Worm (Caenorhabditis elegans): Measurements from ENCODE around the gene srh-118.

The srh-118 gene

DNA sequence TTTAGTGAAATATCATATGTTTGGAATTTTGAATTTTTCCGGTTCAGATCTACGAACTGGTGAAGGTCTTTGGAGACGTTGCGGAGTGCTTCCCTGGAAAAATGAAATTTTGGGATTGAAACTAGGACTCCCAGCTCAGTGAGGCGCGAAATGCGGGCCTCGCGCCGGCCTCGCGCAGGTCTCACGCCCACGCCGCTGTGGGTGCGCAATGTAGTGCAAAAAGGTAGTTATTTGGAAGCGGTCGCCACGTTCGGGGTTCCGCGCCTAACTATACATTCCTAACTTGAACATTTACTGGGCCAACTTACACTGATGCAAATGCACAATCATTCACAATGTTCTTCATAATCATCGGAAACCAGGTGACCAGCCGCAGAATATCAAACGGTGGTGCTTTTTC is 4.1 kb upstream of the srh-118 start:
- TF ChIP-seq pes-1 (GFP tag; IDR thresholded peaks at IDR 0.05) = no peak
- TF ChIP-seq F13C5.2 (tag; optimal IDR thresholded peaks at IDR 0.05) = no peak
- no peak for TF ChIP-seq tra-4 (tag; optimal IDR thresholded peaks at IDR 0.05)
- TF ChIP-seq tbx-11 (GFP tag; IDR thresholded peaks at IDR 0.05) = no peak
- no peak for TF ChIP-seq hmg-4 (GFP tag; optimal IDR thresholded peaks at IDR 0.05)
- no peak for TF ChIP-seq hnd-1 (tag; optimal IDR thresholded peaks at IDR 0.05)
- no peak for TF ChIP-seq sea-1 (GFP tag; conservative IDR thresholded peaks at IDR 0.05)
- TF ChIP-seq ets-7 (tag; optimal IDR thresholded peaks at IDR 0.05) = no peak
- TF ChIP-seq tbx-37 (GFP tag; conservative IDR thresholded peaks at IDR 0.05) = no peak
- no peak for TF ChIP-seq scrt-1 (GFP tag; IDR thresholded peaks at IDR 0.05)
- no peak for TF ChIP-seq aly-1 (tag; optimal IDR thresholded peaks at IDR 0.05)
- no peak for TF ChIP-seq flt-1 (GFP tag; IDR thresholded peaks at IDR 0.05)
- no peak for TF ChIP-seq ceh-36 (tag; optimal IDR thresholded peaks at IDR 0.05)
- TF ChIP-seq B0310.2 (tag; optimal IDR thresholded peaks at IDR 0.05) = no peak
- TF ChIP-seq ama-1 (optimal IDR thresholded peaks at IDR 0.05) = no peak
- TF ChIP-seq hmbx-1 (tag; optimal IDR thresholded peaks at IDR 0.05) = no peak
- no peak for TF ChIP-seq ceh-13 (GFP tag; optimal IDR thresholded peaks at IDR 0.05)

DNA sequence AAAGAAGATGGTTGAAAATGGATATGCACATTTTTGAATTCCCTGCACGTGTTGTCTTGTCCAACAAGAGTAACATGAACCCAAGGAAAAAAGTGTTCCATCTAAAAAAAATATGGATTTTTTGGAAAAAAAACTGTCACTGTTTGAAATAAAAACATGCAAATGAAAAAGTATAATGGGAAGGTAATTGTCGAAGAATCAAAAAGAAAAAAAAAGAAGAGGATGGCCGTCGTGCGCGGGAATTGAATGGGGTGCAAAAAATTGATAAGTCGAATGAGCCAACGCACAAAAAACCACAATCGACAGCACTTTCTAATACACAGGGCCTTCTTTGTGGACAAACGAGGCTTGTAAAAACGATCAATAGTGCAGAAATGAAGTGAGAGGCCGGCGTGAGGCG is 2.2 kb downstream of the srh-118 start, which contains the start of gene fbxa-102:
TSS of gene fbxa-102 (minus strand) at position 101 of the 400 bp plus-strand sequence.
- TF ChIP-seq ama-1 (optimal IDR thresholded peaks at IDR 0.05) (no peak), hnd-1 (tag; optimal IDR thresholded peaks at IDR 0.05) (no peak), hmg-4 (GFP tag; optimal IDR thresholded peaks at IDR 0.05) (no peak), F13C5.2 (tag; optimal IDR thresholded peaks at IDR 0.05) (no peak), pes-1 (GFP tag; IDR thresholded peaks at IDR 0.05) (no peak)

DNA sequence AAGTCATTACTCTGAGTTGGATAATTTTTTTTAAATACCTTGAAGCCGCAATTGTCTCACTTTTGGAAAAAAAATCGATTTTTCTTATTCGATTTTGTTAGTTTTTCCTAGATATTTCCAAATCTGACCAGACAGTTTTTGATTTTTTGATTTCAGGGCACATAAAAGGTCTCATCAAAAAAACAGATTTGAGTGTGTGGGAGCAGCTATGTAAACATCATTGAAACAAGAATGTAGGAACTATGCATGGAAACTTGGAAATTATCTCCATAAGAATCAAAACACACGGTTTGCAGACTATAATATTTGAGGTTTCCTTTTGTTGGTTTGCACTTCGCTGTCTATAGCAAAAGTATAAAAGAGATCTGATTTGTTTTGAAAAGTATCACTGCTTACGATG is 9.9 kb downstream of the srh-118 start, which contains the start of gene scl-24:
TSS of gene scl-24 (plus strand) at position 301 of the 400 bp plus-strand sequence.
- no peak for TF ChIP-seq ceh-36 (tag; optimal IDR thresholded peaks at IDR 0.05)
- no peak for TF ChIP-seq tbx-37 (GFP tag; conservative IDR thresholded peaks at IDR 0.05)
- no peak for TF ChIP-seq ama-1 (optimal IDR thresholded peaks at IDR 0.05)
- no peak for TF ChIP-seq sea-1 (GFP tag; conservative IDR thresholded peaks at IDR 0.05)
- TF ChIP-seq flt-1 (GFP tag; IDR thresholded peaks at IDR 0.05) = no peak
- TF ChIP-seq F13C5.2 (tag; optimal IDR thresholded peaks at IDR 0.05) = no peak
- TF ChIP-seq tra-4 (tag; optimal IDR thresholded peaks at IDR 0.05) = no peak
- TF ChIP-seq scrt-1 (GFP tag; IDR thresholded peaks at IDR 0.05) = no peak
- no peak for TF ChIP-seq hmbx-1 (tag; optimal IDR thresholded peaks at IDR 0.05)

DNA sequence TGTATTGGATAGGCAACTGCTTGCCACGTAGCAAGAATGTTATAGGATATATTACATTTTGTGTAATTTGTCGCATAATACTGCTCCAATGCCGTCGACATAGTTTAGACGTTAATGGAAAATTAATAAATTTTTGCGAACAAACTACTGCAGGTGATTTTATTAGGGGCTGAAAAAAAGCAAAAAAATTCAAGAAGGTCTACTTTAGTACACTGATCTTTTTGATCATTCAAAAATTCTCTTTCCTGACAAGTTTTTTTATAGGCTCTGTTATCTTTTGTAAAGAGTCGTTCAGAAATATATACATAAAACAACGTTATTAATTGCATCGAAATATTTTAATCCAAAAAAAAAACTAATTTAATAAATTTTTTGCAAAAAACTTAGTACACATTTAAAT is 10.9 kb downstream of the srh-118 start, which contains the start of gene srh-111:
TSS of gene srh-111 (minus strand) at position 101 of the 400 bp plus-strand sequence.
- no peak for TF ChIP-seq F13C5.2 (tag; optimal IDR thresholded peaks at IDR 0.05)
- TF ChIP-seq pes-1 (GFP tag; IDR thresholded peaks at IDR 0.05) = no peak
- TF ChIP-seq ceh-13 (GFP tag; optimal IDR thresholded peaks at IDR 0.05) = no peak
- no peak for TF ChIP-seq ama-1 (optimal IDR thresholded peaks at IDR 0.05)
- no peak for TF ChIP-seq hnd-1 (tag; optimal IDR thresholded peaks at IDR 0.05)
- no peak for TF ChIP-seq tbx-37 (GFP tag; conservative IDR thresholded peaks at IDR 0.05)
- no peak for TF ChIP-seq scrt-1 (GFP tag; IDR thresholded peaks at IDR 0.05)
- no peak for TF ChIP-seq sea-1 (GFP tag; conservative IDR thresholded peaks at IDR 0.05)
- TF ChIP-seq aly-1 (tag; optimal IDR thresholded peaks at IDR 0.05) = no peak
- no peak for TF ChIP-seq B0310.2 (tag; optimal IDR thresholded peaks at IDR 0.05)
- no peak for TF ChIP-seq flt-1 (GFP tag; IDR thresholded peaks at IDR 0.05)
- TF ChIP-seq tbx-11 (GFP tag; IDR thresholded peaks at IDR 0.05) = no peak
- no peak for TF ChIP-seq hmg-4 (GFP tag; optimal IDR thresholded peaks at IDR 0.05)
- TF ChIP-seq hmbx-1 (tag; optimal IDR thresholded peaks at IDR 0.05) = no peak
- no peak for TF ChIP-seq tra-4 (tag; optimal IDR thresholded peaks at IDR 0.05)
- no peak for TF ChIP-seq ets-7 (tag; optimal IDR thresholded peaks at IDR 0.05)

DNA sequence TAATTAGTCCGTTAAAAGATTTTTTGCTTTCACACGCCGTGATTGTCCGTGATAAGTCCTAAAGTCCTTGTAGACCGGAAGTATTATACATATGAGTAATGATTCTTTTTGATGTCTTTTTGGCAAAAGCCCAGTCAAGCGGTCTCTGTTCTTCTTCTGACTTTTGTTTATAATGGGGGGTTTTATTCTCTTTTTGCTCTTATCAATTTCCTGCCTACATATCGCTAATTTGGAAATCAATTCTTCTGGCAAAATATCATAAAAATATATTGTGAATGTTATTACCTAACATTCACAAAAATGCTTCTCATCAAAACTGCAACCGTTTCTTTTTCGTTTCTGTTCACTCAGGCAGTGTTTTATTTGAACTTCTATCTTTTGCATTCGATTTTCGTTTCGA is 19.5 kb downstream of the srh-118 start, which contains the start of gene srbc-61:
TSS of gene srbc-61 (plus strand) at position 301 of the 400 bp plus-strand sequence.
- TF ChIP-seq flt-1 (GFP tag; IDR thresholded peaks at IDR 0.05) = no peak
- no peak for TF ChIP-seq sea-1 (GFP tag; conservative IDR thresholded peaks at IDR 0.05)
- TF ChIP-seq hmg-4 (GFP tag; optimal IDR thresholded peaks at IDR 0.05) = no peak
- TF ChIP-seq pes-1 (GFP tag; IDR thresholded peaks at IDR 0.05) = no peak
- TF ChIP-seq tra-4 (tag; optimal IDR thresholded peaks at IDR 0.05) = no peak
- no peak for TF ChIP-seq ama-1 (optimal IDR thresholded peaks at IDR 0.05)
- TF ChIP-seq B0310.2 (tag; optimal IDR thresholded peaks at IDR 0.05) = no peak

DNA sequence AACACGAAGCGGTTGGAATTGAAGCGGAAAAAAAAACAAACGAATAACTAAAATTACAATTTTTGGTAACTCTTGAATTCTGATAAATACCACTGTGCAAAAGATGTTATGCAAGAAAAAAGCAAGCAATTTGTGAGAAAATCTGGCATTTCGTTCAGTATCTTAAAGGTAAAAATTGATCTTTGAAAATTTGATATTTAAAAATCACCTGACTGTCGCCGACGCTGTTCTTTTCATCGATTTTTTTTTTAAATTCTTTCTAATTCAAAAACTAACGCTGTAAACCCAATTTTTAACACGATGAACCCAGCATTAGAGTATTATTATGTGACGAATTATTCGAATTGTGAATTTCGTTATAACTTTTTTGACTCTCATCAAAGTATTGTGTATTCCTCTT is 22.3 kb downstream of the srh-118 start, which contains the start of gene srh-123:
TSS of gene srh-123 (plus strand) at position 301 of the 400 bp plus-strand sequence.
- TF ChIP-seq ama-1 (optimal IDR thresholded peaks at IDR 0.05) = no peak
- TF ChIP-seq sea-1 (GFP tag; conservative IDR thresholded peaks at IDR 0.05) = no peak
- TF ChIP-seq tbx-11 (GFP tag; IDR thresholded peaks at IDR 0.05) = no peak
- no peak for TF ChIP-seq scrt-1 (GFP tag; IDR thresholded peaks at IDR 0.05)
- TF ChIP-seq pes-1 (GFP tag; IDR thresholded peaks at IDR 0.05) = no peak
- no peak for TF ChIP-seq tbx-37 (GFP tag; conservative IDR thresholded peaks at IDR 0.05)
- TF ChIP-seq F13C5.2 (tag; optimal IDR thresholded peaks at IDR 0.05) = no peak
- TF ChIP-seq B0310.2 (tag; optimal IDR thresholded peaks at IDR 0.05) = no peak
- TF ChIP-seq hmg-4 (GFP tag; optimal IDR thresholded peaks at IDR 0.05) = no peak
- TF ChIP-seq ceh-13 (GFP tag; optimal IDR thresholded peaks at IDR 0.05) = no peak
- TF ChIP-seq aly-1 (tag; optimal IDR thresholded peaks at IDR 0.05) = no peak
- TF ChIP-seq tra-4 (tag; optimal IDR thresholded peaks at IDR 0.05) = no peak

DNA sequence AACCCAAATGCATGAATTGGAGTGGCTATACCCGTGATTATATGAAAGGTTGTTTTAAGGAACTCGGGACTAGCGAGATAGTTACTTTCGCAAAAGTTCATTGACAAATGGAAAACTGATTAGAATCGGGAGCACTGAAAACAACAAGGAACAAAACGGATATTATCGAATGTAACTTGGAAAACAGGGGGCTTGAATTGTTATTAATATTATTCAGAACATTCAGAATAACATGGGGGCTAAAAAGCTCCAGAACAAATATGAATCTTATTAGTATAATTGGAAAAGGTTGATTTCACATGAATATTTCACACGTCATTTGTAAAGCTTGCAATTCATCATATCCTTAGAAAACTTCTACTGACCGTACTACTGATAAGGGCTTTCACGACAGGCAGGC is 24.4 kb downstream of the srh-118 start, which contains the start of gene srh-235:
TSS of gene srh-235 (minus strand) at position 101 of the 400 bp plus-strand sequence.
- no peak for TF ChIP-seq ama-1 (optimal IDR thresholded peaks at IDR 0.05)
- TF ChIP-seq tbx-37 (GFP tag; conservative IDR thresholded peaks at IDR 0.05) = no peak
- TF ChIP-seq hmbx-1 (tag; optimal IDR thresholded peaks at IDR 0.05) = no peak
- no peak for TF ChIP-seq B0310.2 (tag; optimal IDR thresholded peaks at IDR 0.05)
- TF ChIP-seq aly-1 (tag; optimal IDR thresholded peaks at IDR 0.05) = no peak
- TF ChIP-seq ceh-36 (tag; optimal IDR thresholded peaks at IDR 0.05) = no peak
- TF ChIP-seq flt-1 (GFP tag; IDR thresholded peaks at IDR 0.05) = no peak
- no peak for TF ChIP-seq sea-1 (GFP tag; conservative IDR thresholded peaks at IDR 0.05)
- TF ChIP-seq tbx-11 (GFP tag; IDR thresholded peaks at IDR 0.05) = no peak

DNA sequence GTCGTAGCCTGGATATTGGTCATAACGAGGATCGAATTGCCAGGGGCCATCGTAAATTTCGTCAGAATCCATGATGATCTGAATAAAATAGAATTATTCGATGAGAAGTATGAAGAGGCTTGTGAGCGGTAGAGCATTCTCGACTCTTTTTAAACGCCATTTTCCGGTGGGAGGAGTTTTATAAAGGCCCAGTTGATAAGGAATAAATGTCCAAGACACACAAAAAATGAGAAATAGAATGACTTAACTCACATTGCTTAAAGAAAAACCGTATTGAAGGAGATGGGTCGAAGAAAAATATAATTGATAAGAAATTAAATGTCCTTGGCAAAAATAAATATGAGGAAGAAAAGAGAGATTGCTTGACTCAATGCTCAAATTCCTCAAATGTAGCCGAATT is 26.8 kb downstream of the srh-118 start, which contains the start of gene F20E11.17:
TSS of gene F20E11.17 (minus strand) at position 101 of the 400 bp plus-strand sequence.
- TF ChIP-seq pes-1 (GFP tag; IDR thresholded peaks at IDR 0.05) (no peak), B0310.2 (tag; optimal IDR thresholded peaks at IDR 0.05) (no peak), ets-7 (tag; optimal IDR thresholded peaks at IDR 0.05) (no peak), ceh-36 (tag; optimal IDR thresholded peaks at IDR 0.05) (no peak), tra-4 (tag; optimal IDR thresholded peaks at IDR 0.05) (no peak), F13C5.2 (tag; optimal IDR thresholded peaks at IDR 0.05) (no peak), tbx-11 (GFP tag; IDR thresholded peaks at IDR 0.05) (no peak), hnd-1 (tag; optimal IDR thresholded peaks at IDR 0.05) (no peak), scrt-1 (GFP tag; IDR thresholded peaks at IDR 0.05) (no peak), hmg-4 (GFP tag; optimal IDR thresholded peaks at IDR 0.05) (no peak)

All from whole organism, early embryonic.